Fruit fly (Drosophila melanogaster) whole organism: ENCODE results near the gene CG7692.

ENCODE experiments used
- CG8478 ChIP-seq: fragments of >200 bp; optimal IDR thresholded peaks from 2 replicates; lab custom pipeline; 2018; ENCODE audit warnings: inconsistent platforms
- Dll ChIP-seq: fragments of >200 bp; optimal IDR thresholded peaks from 2 replicates; lab custom pipeline; 2017
- EcR ChIP-seq, 2 experiments: fragments of >200 bp; optimal IDR thresholded peaks; 2 replicates each; lab custom pipeline; 2017; ENCODE audit warnings: missing biosample characterization in 2 of 2, missing genetic modification characterization in 2 of 2, missing genetic modification reagents in 2 of 2
- pan ChIP-seq: fragments of >200 bp; optimal IDR thresholded peaks from 2 replicates; lab custom pipeline; 2017
- psq ChIP-seq: fragments of >200 bp; optimal IDR thresholded peaks from 2 replicates; lab custom pipeline; 2017
- usp ChIP-seq: fragments of >200 bp; optimal IDR thresholded peaks from 2 replicates; lab custom pipeline; 2017; ENCODE audit warnings: missing biosample characterization, missing genetic modification characterization, mixed read lengths

CG7692 gene

dm6 chr3L:17383285-17383684 is 31.7 kb downstream of the CG7692 start:
- TF ChIP-seq psq (lab: Kevin White, UChicago) (no peak), EcR (GFP tag; optimal IDR thresholded peaks at IDR 0.05; lab: Kevin White, UChicago) (no peak), CG8478 (lab: Kevin White, UChicago) (no peak), pan (lab: Kevin White, UChicago) (no peak), usp (no peak), Dll (no peak)

- TF ChIP-seq psq (lab: Kevin White, UChicago) (no peak), Dll (no peak)
These were observed 32.1 kb downstream of the CG7692 start for dm6 chr3L:17383714-17384113.

dm6 chr3L:17386612-17387382 is 35.2 kb downstream of the CG7692 start:
- TF ChIP-seq usp (no peak), psq (lab: Kevin White, UChicago) (no peak)

- no peak for TF ChIP-seq usp
- TF ChIP-seq psq (lab: Kevin White, UChicago): no peak
These were observed 37.3 kb downstream of the CG7692 start, which contains the start of gene CG13731 for dm6 chr3L:17388895-17389294. CG13731 (minus strand) TSS chr3L:17388956.

dm6 chr3L:17391132-17391531 is 39.5 kb downstream of the CG7692 start:
- TF ChIP-seq EcR (GFP tag; optimal IDR thresholded peaks at IDR 0.05; lab: Kevin White, UChicago) (no peak), pan (lab: Kevin White, UChicago) (no peak), usp (no peak), CG8478 (lab: Kevin White, UChicago) (no peak)

dm6 chr3L:17392412-17392811 is 40.8 kb downstream of the CG7692 start:
- TF ChIP-seq CG8478 (lab: Kevin White, UChicago) (no peak), psq (lab: Kevin White, UChicago) (no peak)

- no peak for TF ChIP-seq usp
- no peak for TF ChIP-seq EcR (GFP tag; optimal IDR thresholded peaks at IDR 0.05; lab: Kevin White, UChicago)
- no peak for TF ChIP-seq CG8478 (lab: Kevin White, UChicago)
- no peak for TF ChIP-seq pan (lab: Kevin White, UChicago)
- TF ChIP-seq psq (lab: Kevin White, UChicago): no peak
- TF ChIP-seq Dll: no peak
These were observed 41.5 kb downstream of the CG7692 start for dm6 chr3L:17393098-17393497.

- TF ChIP-seq usp: no peak
- no peak for TF ChIP-seq psq (lab: Kevin White, UChicago)
- TF ChIP-seq EcR (GFP tag; optimal IDR thresholded peaks at IDR 0.05; lab: Kevin White, UChicago): no peak
- no peak for TF ChIP-seq pan (lab: Kevin White, UChicago)
- no peak for TF ChIP-seq CG8478 (lab: Kevin White, UChicago)
- TF ChIP-seq Dll: no peak
These were observed 42.9 kb downstream of the CG7692 start for dm6 chr3L:17394435-17395017.

- TF ChIP-seq usp: no peak
These were observed 47.4 kb downstream of the CG7692 start for dm6 chr3L:17399014-17399413.

dm6 chr3L:17400911-17401310 is 49.3 kb downstream of the CG7692 start:
- no peak for TF ChIP-seq EcR (GFP tag; optimal IDR thresholded peaks at IDR 0.05; lab: Kevin White, UChicago)

- TF ChIP-seq EcR (GFP tag; optimal IDR thresholded peaks at IDR 0.05; lab: Kevin White, UChicago): no peak
- TF ChIP-seq psq (lab: Kevin White, UChicago): no peak
- TF ChIP-seq usp: no peak
- no peak for TF ChIP-seq Dll
- TF ChIP-seq CG8478 (lab: Kevin White, UChicago): no peak
- TF ChIP-seq pan (lab: Kevin White, UChicago): no peak
These were observed 49.8 kb downstream of the CG7692 start for dm6 chr3L:17401411-17401810.

- TF ChIP-seq CG8478 (lab: Kevin White, UChicago) (no peak), psq (lab: Kevin White, UChicago) (no peak), EcR (GFP tag; optimal IDR thresholded peaks at IDR 0.05; lab: Kevin White, UChicago) (no peak), Dll (no peak), usp (no peak), pan (lab: Kevin White, UChicago) (no peak)
These were observed 50.8 kb downstream of the CG7692 start for dm6 chr3L:17402399-17402798.

- TF ChIP-seq EcR (GFP tag; optimal IDR thresholded peaks at IDR 0.05; lab: Kevin White, UChicago) (no peak), psq (lab: Kevin White, UChicago) (no peak), Dll (no peak), pan (lab: Kevin White, UChicago) (no peak), usp (no peak), CG8478 (lab: Kevin White, UChicago) (no peak)
These were observed 51.6 kb downstream of the CG7692 start for dm6 chr3L:17403268-17403667.

- TF ChIP-seq psq (lab: Kevin White, UChicago) (no peak), usp (no peak), pan (lab: Kevin White, UChicago) (no peak)
These were observed 53.0 kb downstream of the CG7692 start for dm6 chr3L:17404646-17405045.
